Worm (Caenorhabditis elegans) whole organism, young adult: ENCODE measurements around the gene srb-17.

ENCODE experiments used
- C17E4.6 ChIP-seq: fragments of 200-800 bp; sonication (Bioruptor generic); IDR thresholded peaks from 2 replicates; pipeline ENCODE4 v1.3.6; 2022; ENCODE audit warnings: missing genetic modification reagents, missing genetic modification characterization, missing compliant biosample characterization
- F57A8.1 ChIP-seq: fragments of 200-800 bp; sonication (Bioruptor generic); optimal IDR thresholded peaks from 2 replicates; lab custom pipeline; 2018; ENCODE audit warnings: mild to moderate bottlenecking, missing genetic modification characterization, moderate library complexity, missing compliant biosample characterization
- T26A5.8 ChIP-seq: sonication (generic microtip); optimal IDR thresholded peaks from 2 replicates; lab custom pipeline; 2016; ENCODE audit warnings: missing genetic modification characterization, missing compliant biosample characterization
- ama-1 ChIP-seq, 3 experiments: fragments of 150-350 bp in 1 of 3; sonication (generic microtip) in 2 of 3; optimal IDR thresholded peaks; 2 replicates each; lab custom pipeline; 2014 to 2018; ENCODE audit warnings: missing biosample characterization in 2 of 3, missing genetic modification characterization in 2 of 3, missing genetic modification reagents in 2 of 3
- efl-1 ChIP-seq: fragments of 150-350 bp; optimal IDR thresholded peaks from 2 replicates; lab custom pipeline; 2014; ENCODE audit warnings: missing biosample characterization, missing genetic modification reagents, missing genetic modification characterization
- egl-44 ChIP-seq: fragments of 200-800 bp; sonication (Bioruptor generic); IDR thresholded peaks from 2 replicates; pipeline ENCODE4 v1.3.6; 2022; ENCODE audit warnings: missing genetic modification reagents, missing genetic modification characterization, missing compliant biosample characterization
- hlh-12 ChIP-seq: sonication (generic microtip); optimal IDR thresholded peaks from 2 replicates; lab custom pipeline; 2016; ENCODE audit warnings: missing genetic modification characterization, missing compliant biosample characterization
- nfya-1 ChIP-seq: sonication (generic microtip); optimal IDR thresholded peaks from 2 replicates; lab custom pipeline; 2017; ENCODE audit warnings: antibody characterized with exemption, missing compliant biosample characterization, missing genetic modification characterization, borderline replicate concordance; ENCODE audit not compliant: insufficient read depth
- nhr-80 ChIP-seq: sonication (generic microtip); optimal IDR thresholded peaks from 2 replicates; lab custom pipeline; 2016; ENCODE audit warnings: missing genetic modification characterization, missing compliant biosample characterization
- pbrm-1 ChIP-seq: fragments of 200-800 bp; sonication (Bioruptor generic); IDR thresholded peaks from 2 replicates; pipeline ENCODE4 v1.3.6; 2022; ENCODE audit warnings: missing genetic modification reagents, missing genetic modification characterization, missing compliant biosample characterization
- rcor-1 ChIP-seq: fragments of 200-800 bp; sonication (Bioruptor generic); IDR thresholded peaks from 2 replicates; pipeline ENCODE4 v1.3.6; 2022; ENCODE audit warnings: missing genetic modification reagents, missing genetic modification characterization, missing compliant biosample characterization
- sea-2 ChIP-seq: fragments of 200-800 bp; sonication (Bioruptor generic); IDR thresholded peaks from 2 replicates; pipeline ENCODE4 v1.3.6; 2022; ENCODE audit warnings: missing genetic modification characterization, missing compliant biosample characterization
- unc-62 ChIP-seq: fragments of 150-350 bp; optimal IDR thresholded peaks from 2 replicates; lab custom pipeline; 2014; ENCODE audit warnings: missing biosample characterization, missing genetic modification reagents, missing genetic modification characterization

DNA sequence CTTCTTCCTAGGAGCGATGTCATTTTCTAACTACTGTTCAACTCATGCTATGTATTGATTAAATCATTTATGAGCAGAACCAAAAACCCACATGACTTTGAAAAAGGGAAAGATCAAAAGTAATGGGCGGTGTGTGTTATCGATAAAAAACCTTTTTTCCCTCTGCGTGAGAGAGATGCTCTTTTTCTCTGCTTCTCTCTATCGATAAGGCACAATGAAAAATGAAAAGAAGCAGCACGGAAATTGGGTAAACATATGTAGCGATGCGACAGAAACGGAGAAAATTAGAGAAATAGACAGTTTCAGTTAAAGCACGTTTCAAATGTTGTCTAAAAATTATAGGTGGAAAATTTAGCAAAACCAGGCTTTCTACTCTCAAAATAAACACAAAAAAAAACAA is 45.3 kb upstream of the srb-17 start:
- no peak for TF ChIP-seq sea-2 (GFP tag; lab: Robert Waterston, UW)
- no peak for TF ChIP-seq F57A8.1 (GFP tag; lab: Kevin White, UChicago)
- TF ChIP-seq hlh-12 (tag; lab: Kevin White, UChicago): no peak
- no peak for TF ChIP-seq nfya-1 (tag; lab: Kevin White, UChicago)
- TF ChIP-seq rcor-1 (GFP tag; lab: Robert Waterston, UW): no peak
- TF ChIP-seq efl-1 (GFP tag; lab: Kevin White, UChicago): no peak
- TF ChIP-seq ama-1 (optimal IDR thresholded peaks at IDR 0.05; lab: Kevin White, UChicago): peak; percentile 33
- TF ChIP-seq ama-1 (GFP tag; optimal IDR thresholded peaks at IDR 0.05; lab: Kevin White, UChicago): no peak
- TF ChIP-seq unc-62 (GFP tag; lab: Kevin White, UChicago): no peak
- TF ChIP-seq nhr-80 (tag; lab: Kevin White, UChicago): peak; percentile 95
- TF ChIP-seq egl-44 (GFP tag; lab: Robert Waterston, UW): no peak
- TF ChIP-seq C17E4.6 (GFP tag; lab: Robert Waterston, UW): no peak
- no peak for TF ChIP-seq pbrm-1 (GFP tag; lab: Robert Waterston, UW)
- no peak for TF ChIP-seq T26A5.8 (tag; lab: Kevin White, UChicago)
